Worm (Caenorhabditis elegans) whole organism, L1 larva: ENCODE results near the gene psf-1.

Experiments
- C16A3.4 ChIP-seq: fragments of 150-350 bp; optimal IDR thresholded peaks from 2 replicates; lab custom pipeline; 2014; ENCODE audit warnings: missing biosample characterization, missing genetic modification characterization
- alr-1 ChIP-seq: fragments of 200-800 bp; sonication (Bioruptor generic); optimal IDR thresholded peaks from 2 replicates; lab custom pipeline; 2018; ENCODE audit warnings: borderline replicate concordance, mild to moderate bottlenecking, missing genetic modification characterization, missing compliant biosample characterization
- blmp-1 ChIP-seq: fragments of 150-350 bp; optimal IDR thresholded peaks from 2 replicates; lab custom pipeline; 2014; ENCODE audit warnings: missing biosample characterization, missing genetic modification characterization
- dpl-1 ChIP-seq, 3 experiments: fragments of 150-350 bp in 2 of 3; sonication (generic microtip) in 1 of 3; optimal IDR thresholded peaks; 2 replicates each; lab custom pipeline; 2014 to 2017; ENCODE audit warnings: missing biosample characterization in 3 of 3, missing genetic modification characterization in 3 of 3, missing genetic modification reagents in 3 of 3
- elt-2 ChIP-seq: sonication (generic microtip); optimal IDR thresholded peaks from 2 replicates; lab custom pipeline; 2016; ENCODE audit warnings: missing genetic modification characterization, mild to moderate bottlenecking, inconsistent platforms, missing compliant biosample characterization, missing genetic modification reagents
- isw-1 ChIP-seq: fragments of 200-800 bp; sonication (Bioruptor generic); IDR thresholded peaks from 2 replicates; pipeline ENCODE4 v1.3.6; 2022; ENCODE audit warnings: missing genetic modification characterization, missing compliant biosample characterization
- nhr-11 ChIP-seq: fragments of 150-350 bp; optimal IDR thresholded peaks from 2 replicates; lab custom pipeline; 2014; ENCODE audit warnings: missing biosample characterization, missing genetic modification characterization
- pag-3 ChIP-seq: sonication (generic microtip); optimal IDR thresholded peaks from 2 replicates; lab custom pipeline; 2017; ENCODE audit warnings: missing genetic modification characterization, mild to moderate bottlenecking, missing compliant biosample characterization, antibody characterized with exemption, borderline replicate concordance; ENCODE audit not compliant: insufficient read depth
- skn-1 ChIP-seq: fragments of 150-350 bp; optimal IDR thresholded peaks from 2 replicates; lab custom pipeline; 2014; ENCODE audit warnings: missing biosample characterization, missing genetic modification characterization
- tbx-2 ChIP-seq: sonication (generic microtip); optimal IDR thresholded peaks from 2 replicates; lab custom pipeline; 2016; ENCODE audit warnings: missing genetic modification characterization, missing compliant biosample characterization
- unc-62 ChIP-seq: fragments of 150-350 bp; optimal IDR thresholded peaks from 2 replicates; lab custom pipeline; 2014; ENCODE audit warnings: missing biosample characterization, missing genetic modification reagents, missing genetic modification characterization
- ztf-11 ChIP-seq, 2 experiments: sonication (generic microtip); optimal IDR thresholded peaks; 2 replicates each; lab custom pipeline; 2016 to 2017; ENCODE audit warnings: missing genetic modification characterization in 2 of 2, missing biosample characterization in 1 of 2, missing compliant biosample characterization in 1 of 2
- ztf-4 ChIP-seq: fragments of 150-350 bp; optimal IDR thresholded peaks from 2 replicates; lab custom pipeline; 2014; ENCODE audit warnings: missing biosample characterization, missing genetic modification characterization

- TF ChIP-seq unc-62 (GFP tag; lab: Kevin White, UChicago) (no peak), isw-1 (GFP tag; lab: Robert Waterston, UW) (no peak), nhr-11 (tag; lab: Kevin White, UChicago) (no peak), elt-2 (tag; lab: Kevin White, UChicago) (no peak), dpl-1 (GFP tag; optimal IDR thresholded peaks at IDR 0.05; lab: Kevin White, UChicago) (no peak), C16A3.4 (tag; lab: Kevin White, UChicago) (no peak), ztf-4 (tag; lab: Kevin White, UChicago) (no peak), pag-3 (no peak), alr-1 (no peak), skn-1 (tag; lab: Kevin White, UChicago) (no peak), tbx-2 (no peak), blmp-1 (no peak), ztf-11 (tag; optimal IDR thresholded peaks at IDR 0.05; lab: Kevin White, UChicago) (no peak)
Measured at ce11 chrII:9976405-9976804, 7.9 kb downstream of the psf-1 start, which contains the start of gene R53.8.
